Worm (Caenorhabditis elegans): ENCODE results near the gene F17C11.22.

The F17C11.22 gene

ce11 chrV:10953471-10954155 lies 16.4 kb downstream of the F17C11.22 start (continued):
- TF ChIP-seq ceh-90 (tag; optimal IDR thresholded peaks at IDR 0.05): no peak
- peak in 1 of 2 experiments; percentile 19 for TF ChIP-seq lin-35 (GFP tag; optimal IDR thresholded peaks at IDR 0.05)
- TF ChIP-seq sox-4 (tag; optimal IDR thresholded peaks at IDR 0.05): no peak
- TF ChIP-seq rnt-1 (tag; optimal IDR thresholded peaks at IDR 0.05): no peak
- no peak for TF ChIP-seq sptf-1 (tag; optimal IDR thresholded peaks at IDR 0.05)
- TF ChIP-seq nhr-84 (tag; optimal IDR thresholded peaks at IDR 0.05): no peak
- TF ChIP-seq ceh-88 (GFP tag; IDR thresholded peaks at IDR 0.05): 0 out of 2 replicates have a peak, but pooled peaks have one; percentile 21
- no peak for TF ChIP-seq C04F5.9 (tag; optimal IDR thresholded peaks at IDR 0.05)
- no peak for TF ChIP-seq aha-1 (tag; optimal IDR thresholded peaks at IDR 0.05)
- TF ChIP-seq egl-27 (tag; optimal IDR thresholded peaks at IDR 0.05): no peak
- no peak for TF ChIP-seq pag-3 (tag; optimal IDR thresholded peaks at IDR 0.05; ENCODE audit: borderline replicate concordance, insufficient read depth)
- TF ChIP-seq lin-14 (GFP tag; optimal IDR thresholded peaks at IDR 0.05): no peak
- peak in 1 of 2 experiments; percentile 4 for TF ChIP-seq efl-1 (optimal IDR thresholded peaks at IDR 0.05)
- peak in 1 of 2 experiments; percentile 80 for TF ChIP-seq efl-1 (GFP tag; optimal IDR thresholded peaks at IDR 0.05 in 1 of 2)
- no peak for TF ChIP-seq lin-15B (tag; optimal IDR thresholded peaks at IDR 0.05)
- TF ChIP-seq pqm-1 (tag; optimal IDR thresholded peaks at IDR 0.05): no peak
- TF ChIP-seq efl-3 (GFP tag; optimal IDR thresholded peaks at IDR 0.05): no peak
- peak; percentile 41 for TF ChIP-seq nhr-20 (tag; optimal IDR thresholded peaks at IDR 0.05)

ce11 chrV:10951655-10952278 lies 18.2 kb downstream of the F17C11.22 start, which contains the start of gene F17C11.4:
F17C11.4 (plus strand) TSS chrV:10951860.
- TF ChIP-seq lin-39 (tag; optimal IDR thresholded peaks at IDR 0.05) (peak; percentile 81), unc-98 (GFP tag; IDR thresholded peaks at IDR 0.05) (peak; percentile 57; the same call in 1 of the 2 replicates), pag-3 (tag; optimal IDR thresholded peaks at IDR 0.05; ENCODE audit: borderline replicate concordance, insufficient read depth) (peak; percentile 70), ztf-4 (tag; optimal IDR thresholded peaks at IDR 0.05) (peak; percentile 84), elt-2 (tag; optimal IDR thresholded peaks at IDR 0.05) (peak; percentile 75), snpc-4 (tag; optimal IDR thresholded peaks at IDR 0.05) (peak; percentile 71), lir-3 (tag; optimal IDR thresholded peaks at IDR 0.05; ENCODE audit: poor library complexity) (peak; percentile 78), nhr-71 (tag; optimal IDR thresholded peaks at IDR 0.05) (peak; percentile 99), nhr-20 (tag; optimal IDR thresholded peaks at IDR 0.05) (peak; percentile 97), nhr-85 (tag) (peak; percentile 98), C16A3.4 (tag; optimal IDR thresholded peaks at IDR 0.05) (peak; percentile 66), swsn-7 (tag; optimal IDR thresholded peaks at IDR 0.05) (peak; percentile 77), egl-27 (tag; optimal IDR thresholded peaks at IDR 0.05) (peak; percentile 59 to 60), fkh-4 (tag; optimal IDR thresholded peaks at IDR 0.05; ENCODE audit: borderline replicate concordance) (no peak), C34B4.2 (tag; optimal IDR thresholded peaks at IDR 0.05) (no peak), pax-3 (tag; optimal IDR thresholded peaks at IDR 0.05) (no peak), skn-1 (tag; optimal IDR thresholded peaks at IDR 0.05) (peak; percentile 35), ceh-82 (tag; optimal IDR thresholded peaks at IDR 0.05) (peak; percentile 27 to 66 (median 35)), dsc-1 (tag; optimal IDR thresholded peaks at IDR 0.05) (peak; percentile 67), ets-5 (GFP tag; IDR thresholded peaks at IDR 0.05) (no peak), lsy-2 (tag; optimal IDR thresholded peaks at IDR 0.05) (peak; percentile 80 to 81), zip-4 (GFP tag; optimal IDR thresholded peaks at IDR 0.05) (peak; percentile 21), nhr-90 (tag; optimal IDR thresholded peaks at IDR 0.05; ENCODE audit: poor library complexity) (peak; percentile 83), elt-3 (tag; optimal IDR thresholded peaks at IDR 0.05) (peak in 2 of 6 experiments; percentile 39 to 84), irx-1 (tag; optimal IDR thresholded peaks at IDR 0.05) (peak; percentile 72), sup-37 (GFP tag; optimal IDR thresholded peaks at IDR 0.05) (no peak), fkh-10 (GFP tag; optimal IDR thresholded peaks at IDR 0.05) (peak; percentile 35), tlp-1 (tag; optimal IDR thresholded peaks at IDR 0.05) (no peak), ces-1 (GFP tag; optimal IDR thresholded peaks at IDR 0.05) (no peak), nhr-11 (tag; optimal IDR thresholded peaks at IDR 0.05) (peak; percentile 42), lin-14 (GFP tag; optimal IDR thresholded peaks at IDR 0.05) (peak; percentile 96), ceh-88 (GFP tag; IDR thresholded peaks at IDR 0.05) (0 out of 2 replicates have a peak, but pooled peaks have one; percentile 17), nhr-237 (tag; optimal IDR thresholded peaks at IDR 0.05) (no peak), aly-2 (tag; optimal IDR thresholded peaks at IDR 0.05) (no peak), nhr-47 (tag; optimal IDR thresholded peaks at IDR 0.05) (peak; percentile 83), mep-1 (tag; optimal IDR thresholded peaks at IDR 0.05) (peak; percentile 75)

Measured in whole organism, L1 larva.